Worm (Caenorhabditis elegans) whole organism, young adult: ENCODE data around the gene srw-6.

Experiments
- F23B12.7 ChIP-seq: sonication (generic microtip); optimal IDR thresholded peaks from 2 replicates; lab custom pipeline; 2017; ENCODE audit warnings: missing genetic modification characterization, mild to moderate bottlenecking, missing compliant biosample characterization, antibody characterized with exemption, moderate library complexity; ENCODE audit not compliant: insufficient read depth
- cebp-1 ChIP-seq, 2 experiments: fragments of 200-800 bp in 1 of 2; sonication (Bioruptor generic) in 1 of 2; sonication (generic microtip) in 1 of 2; IDR thresholded peaks in 1 of 2; optimal IDR thresholded peaks in 1 of 2; 2 replicates each; pipeline versions ENCODE4 v1.3.6 to Lab custom; 2017 to 2022; ENCODE audit warnings: missing compliant biosample characterization in 2 of 2, missing genetic modification characterization in 2 of 2, mild to moderate bottlenecking in 1 of 2, missing genetic modification reagents in 1 of 2, moderate library complexity in 1 of 2
- ceh-27 ChIP-seq: fragments of 200-800 bp; sonication (Bioruptor generic); optimal IDR thresholded peaks from 2 replicates; lab custom pipeline; 2018; ENCODE audit warnings: mild to moderate bottlenecking, missing genetic modification characterization, moderate library complexity, missing compliant biosample characterization
- hrde-1 ChIP-seq: sonication (generic microtip); optimal IDR thresholded peaks from 2 replicates; lab custom pipeline; 2016; ENCODE audit warnings: missing genetic modification characterization, mild to moderate bottlenecking, missing compliant biosample characterization, moderate library complexity, missing genotype, missing genetic modification reagents, borderline replicate concordance
- lin-35 ChIP-seq, 3 experiments: fragments of 150-350 bp in 2 of 3; sonication (generic microtip) in 1 of 3; optimal IDR thresholded peaks; 2 replicates each; lab custom pipeline; 2014 to 2018; ENCODE audit warnings: missing biosample characterization in 3 of 3, missing genetic modification characterization in 3 of 3, missing genetic modification reagents in 3 of 3
- lin-54 ChIP-seq: fragments of 200-800 bp; sonication (Bioruptor generic); optimal IDR thresholded peaks from 2 replicates; lab custom pipeline; 2018; ENCODE audit warnings: mild to moderate bottlenecking, missing genetic modification characterization, missing compliant biosample characterization
- nfya-1 ChIP-seq: sonication (generic microtip); optimal IDR thresholded peaks from 2 replicates; lab custom pipeline; 2017; ENCODE audit warnings: antibody characterized with exemption, missing compliant biosample characterization, missing genetic modification characterization, borderline replicate concordance; ENCODE audit not compliant: insufficient read depth
- nfyb-1 ChIP-seq: fragments of 200-800 bp; sonication (Bioruptor generic); IDR thresholded peaks from 2 replicates; pipeline ENCODE4 v1.3.6; 2022; ENCODE audit warnings: missing genetic modification reagents, missing genetic modification characterization, missing compliant biosample characterization
- repo-1 ChIP-seq: sonication (generic microtip); optimal IDR thresholded peaks from 2 replicates; lab custom pipeline; 2017; ENCODE audit warnings: mild to moderate bottlenecking, missing genetic modification characterization, missing compliant biosample characterization
- snpc-4 ChIP-seq, 5 experiments: fragments of 150-350 bp in 1 of 5; sonication (generic microtip) in 4 of 5; optimal IDR thresholded peaks; 2 replicates each; lab custom pipeline; 2014 to 2018; ENCODE audit warnings: missing genetic modification characterization in 5 of 5, missing biosample characterization in 3 of 5, antibody characterized with exemption in 2 of 5, mild to moderate bottlenecking in 2 of 5, missing compliant biosample characterization in 2 of 5, missing genotype in 2 of 5, moderate library complexity in 2 of 5, missing genetic modification reagents in 1 of 5
- tbx-9 ChIP-seq: sonication (generic microtip); optimal IDR thresholded peaks from 2 replicates; lab custom pipeline; 2016; ENCODE audit warnings: borderline replicate concordance, missing genetic modification characterization, inconsistent platforms, missing compliant biosample characterization
- zim-3 ChIP-seq: sonication (generic microtip); optimal IDR thresholded peaks from 2 replicates; lab custom pipeline; 2017; ENCODE audit warnings: mild to moderate bottlenecking, missing genetic modification characterization, moderate library complexity, missing compliant biosample characterization

- TF ChIP-seq ceh-27: no peak
- TF ChIP-seq hrde-1 (tag; lab: Kevin White, UChicago): no peak
- TF ChIP-seq tbx-9 (tag; lab: Kevin White, UChicago): no peak
- no peak for TF ChIP-seq lin-54
- no peak for TF ChIP-seq lin-35 (GFP tag; optimal IDR thresholded peaks at IDR 0.05; lab: Kevin White, UChicago)
- TF ChIP-seq zim-3 (tag; lab: Kevin White, UChicago): no peak
- TF ChIP-seq nfya-1 (tag; lab: Kevin White, UChicago): no peak
- TF ChIP-seq F23B12.7: no peak
- no peak for TF ChIP-seq repo-1 (tag; lab: Kevin White, UChicago)
- no peak for TF ChIP-seq snpc-4 (GFP tag; optimal IDR thresholded peaks at IDR 0.05; lab: Kevin White, UChicago)
- no peak for TF ChIP-seq snpc-4 (tag; optimal IDR thresholded peaks at IDR 0.05; lab: Kevin White, UChicago)
- TF ChIP-seq cebp-1 (GFP tag; IDR thresholded peaks at IDR 0.05; lab: Robert Waterston, UW): no peak
- no peak for TF ChIP-seq cebp-1 (tag; optimal IDR thresholded peaks at IDR 0.05; lab: Kevin White, UChicago)
- no peak for TF ChIP-seq nfyb-1 (GFP tag; lab: Robert Waterston, UW)
Measured at ce11 chrV:3807846-3808245, 590 bp upstream of the srw-6 start.
